Fruit fly (Drosophila melanogaster) whole organism, wandering third instar larva: Measurements from ENCODE around the gene CG3040.

Source experiments
- Abd-B ChIP-seq: fragments of >200 bp; optimal IDR thresholded peaks from 2 replicates; lab custom pipeline; 2017; ENCODE audit warnings: missing biosample characterization, missing genetic modification characterization
- CG32264 ChIP-seq: fragments of 200-800 bp; sonication (Bioruptor generic); optimal IDR thresholded peaks from 2 replicates; lab custom pipeline; 2016; ENCODE audit warnings: missing biosample characterization, missing genetic modification characterization
- CrebA ChIP-seq: fragments of 200-800 bp; sonication (Bioruptor generic); optimal IDR thresholded peaks from 2 replicates; lab custom pipeline; 2016; ENCODE audit warnings: missing biosample characterization, mild to moderate bottlenecking, missing genetic modification characterization, borderline replicate concordance
- Dfd ChIP-seq: fragments of >200 bp; optimal IDR thresholded peaks from 2 replicates; lab custom pipeline; 2017; ENCODE audit warnings: missing biosample characterization, missing genetic modification characterization
- Dif ChIP-seq: fragments of 200-275, 200-300 bp; sonication (Bioruptor generic); optimal IDR thresholded peaks from 2 replicates; lab custom pipeline; 2018; ENCODE audit warnings: missing biosample characterization, missing genetic modification characterization; ENCODE audit not compliant: partially characterized antibody
- GATAd ChIP-seq: sonication (Bioruptor generic); optimal IDR thresholded peaks from 2 replicates; lab custom pipeline; 2016; ENCODE audit warnings: missing biosample characterization, missing genetic modification characterization
- HLH106 ChIP-seq: fragments of 200-800 bp; optimal IDR thresholded peaks from 3 replicates; lab custom pipeline; 2019; ENCODE audit warnings: missing biosample characterization, mild to moderate bottlenecking, missing genetic modification characterization, moderate library complexity
- Hnf4 ChIP-seq: fragments of 200-800 bp; sonication (Bioruptor generic); optimal IDR thresholded peaks from 2 replicates; lab custom pipeline; 2016; ENCODE audit warnings: missing biosample characterization, mild to moderate bottlenecking, missing genetic modification characterization
- Hr78 ChIP-seq: fragments of >200 bp; optimal IDR thresholded peaks from 2 replicates; lab custom pipeline; 2017; ENCODE audit warnings: missing biosample characterization, missing genetic modification characterization
- Hr83 ChIP-seq: fragments of 200-300 bp; sonication (Bioruptor generic); optimal IDR thresholded peaks from 2 replicates; lab custom pipeline; 2016; ENCODE audit warnings: missing biosample characterization, mild to moderate bottlenecking, missing genetic modification characterization, moderate library complexity; ENCODE audit not compliant: poor library complexity, severe bottlenecking
- Jra ChIP-seq: sonication (Bioruptor generic); optimal IDR thresholded peaks from 2 replicates; lab custom pipeline; 2016; ENCODE audit warnings: missing biosample characterization, missing genetic modification characterization
- Mio ChIP-seq: sonication (Bioruptor generic); optimal IDR thresholded peaks from 2 replicates; lab custom pipeline; 2016; ENCODE audit warnings: missing biosample characterization, missing genetic modification characterization
- Myc ChIP-seq: fragments of >200 bp; optimal IDR thresholded peaks from 2 replicates; lab custom pipeline; 2017
- N ChIP-seq: fragments of >200 bp; optimal IDR thresholded peaks from 2 replicates; lab custom pipeline; 2018; ENCODE audit warnings: missing biosample characterization, missing external identifiers, missing genetic modification characterization
- OdsH ChIP-seq: fragments of 200-800 bp; sonication (Bioruptor generic); optimal IDR thresholded peaks from 2 replicates; lab custom pipeline; 2016; ENCODE audit warnings: missing biosample characterization, mild to moderate bottlenecking, missing genetic modification characterization
- Rel ChIP-seq, 2 experiments: fragments of 200-800 bp; sonication (Bioruptor generic) in 1 of 2; optimal IDR thresholded peaks; 2 replicates in 1 of 2; 3 replicates in 1 of 2; lab custom pipeline; 2016 to 2019; ENCODE audit warnings: mild to moderate bottlenecking in 2 of 2, missing biosample characterization in 2 of 2, missing genetic modification characterization in 2 of 2, moderate library complexity in 1 of 2
- Sp1 ChIP-seq: fragments of 200-800 bp; sonication (Bioruptor generic); optimal IDR thresholded peaks from 3 replicates; lab custom pipeline; 2019; ENCODE audit warnings: missing biosample characterization, mild to moderate bottlenecking, missing genetic modification characterization, moderate library complexity
- Vsx2 ChIP-seq: fragments of 200-300, 225-300 bp; sonication (Bioruptor generic); optimal IDR thresholded peaks from 2 replicates; lab custom pipeline; 2018; ENCODE audit warnings: missing biosample characterization, missing genetic modification characterization; ENCODE audit not compliant: partially characterized antibody
- br ChIP-seq: fragments of 200-800 bp; sonication (Bioruptor generic); optimal IDR thresholded peaks from 2 replicates; lab custom pipeline; 2016; ENCODE audit warnings: missing biosample characterization, missing genetic modification characterization
- brk ChIP-seq: fragments of 200-800 bp; sonication (Bioruptor generic); optimal IDR thresholded peaks from 2 replicates; lab custom pipeline; 2016; ENCODE audit warnings: missing biosample characterization, mild to moderate bottlenecking, missing genetic modification characterization
- dl ChIP-seq, 2 experiments: fragments of 175-275, 200-275 bp in 1 of 2; fragments of 200-275 bp in 1 of 2; sonication (Bioruptor generic); optimal IDR thresholded peaks; lab custom pipeline; 2018; ENCODE audit warnings: mild to moderate bottlenecking in 2 of 2, missing biosample characterization in 2 of 2, missing genetic modification characterization in 2 of 2, moderate library complexity in 2 of 2; ENCODE audit not compliant: partially characterized antibody in 2 of 2, insufficient read depth in 1 of 2
- dsf ChIP-seq: sonication (Bioruptor generic); optimal IDR thresholded peaks from 2 replicates; lab custom pipeline; 2016; ENCODE audit warnings: missing biosample characterization, missing genetic modification characterization, borderline replicate concordance
- ey ChIP-seq: fragments of 200-800 bp; sonication (Bioruptor generic); optimal IDR thresholded peaks from 2 replicates; lab custom pipeline; 2016; ENCODE audit warnings: missing biosample characterization, missing genetic modification characterization
- foxo ChIP-seq, 2 experiments: fragments of 200-800 bp; sonication (Bioruptor generic); optimal IDR thresholded peaks; 2 replicates in 1 of 2; 3 replicates in 1 of 2; lab custom pipeline; 2016 to 2017; ENCODE audit warnings: missing biosample characterization in 2 of 2, missing genetic modification characterization in 2 of 2
- fru ChIP-seq: fragments of 200-800 bp; sonication (Bioruptor generic); optimal IDR thresholded peaks from 3 replicates; lab custom pipeline; 2016; ENCODE audit warnings: missing biosample characterization, mild to moderate bottlenecking, missing genetic modification characterization
- h ChIP-seq: fragments of 200-800 bp; sonication (Bioruptor generic); optimal IDR thresholded peaks from 3 replicates; lab custom pipeline; 2016; ENCODE audit warnings: missing biosample characterization, mild to moderate bottlenecking, missing genetic modification characterization
- jim ChIP-seq: fragments of 175-275, 200-325 bp; sonication (Bioruptor generic); optimal IDR thresholded peaks from 2 replicates; lab custom pipeline; 2016; ENCODE audit warnings: missing biosample characterization, mild to moderate bottlenecking, missing genetic modification characterization
- lola ChIP-seq: fragments of >200 bp; optimal IDR thresholded peaks from 2 replicates; lab custom pipeline; 2017; ENCODE audit warnings: missing biosample characterization, missing genetic modification characterization
- psq ChIP-seq: fragments of 200-800 bp; sonication (Bioruptor generic); optimal IDR thresholded peaks from 3 replicates; lab custom pipeline; 2017; ENCODE audit warnings: missing biosample characterization, mild to moderate bottlenecking, missing genetic modification characterization, moderate library complexity
- rgr ChIP-seq: fragments of 200-800 bp; sonication (Bioruptor generic); optimal IDR thresholded peaks from 3 replicates; lab custom pipeline; 2016; ENCODE audit warnings: missing biosample characterization, mild to moderate bottlenecking, missing genetic modification characterization
- sage ChIP-seq: fragments of 200-800 bp; sonication (Bioruptor generic); optimal IDR thresholded peaks from 2 replicates; lab custom pipeline; 2016; ENCODE audit warnings: missing biosample characterization, mild to moderate bottlenecking, missing genetic modification characterization
- sv ChIP-seq: fragments of 200-800 bp; sonication (Bioruptor generic); optimal IDR thresholded peaks from 3 replicates; lab custom pipeline; 2016; ENCODE audit warnings: missing biosample characterization, missing genetic modification characterization
- tai ChIP-seq: sonication (Bioruptor generic); optimal IDR thresholded peaks from 2 replicates; lab custom pipeline; 2016; ENCODE audit warnings: missing biosample characterization, missing genetic modification characterization
- usp ChIP-seq: fragments of >200 bp; optimal IDR thresholded peaks from 2 replicates; lab custom pipeline; 2017; ENCODE audit warnings: missing biosample characterization, missing genetic modification characterization
- woc ChIP-seq: sonication (Bioruptor generic); optimal IDR thresholded peaks from 2 replicates; lab custom pipeline; 2016; ENCODE audit warnings: missing biosample characterization, mild to moderate bottlenecking, missing genetic modification characterization

The CG3040 gene

DNA sequence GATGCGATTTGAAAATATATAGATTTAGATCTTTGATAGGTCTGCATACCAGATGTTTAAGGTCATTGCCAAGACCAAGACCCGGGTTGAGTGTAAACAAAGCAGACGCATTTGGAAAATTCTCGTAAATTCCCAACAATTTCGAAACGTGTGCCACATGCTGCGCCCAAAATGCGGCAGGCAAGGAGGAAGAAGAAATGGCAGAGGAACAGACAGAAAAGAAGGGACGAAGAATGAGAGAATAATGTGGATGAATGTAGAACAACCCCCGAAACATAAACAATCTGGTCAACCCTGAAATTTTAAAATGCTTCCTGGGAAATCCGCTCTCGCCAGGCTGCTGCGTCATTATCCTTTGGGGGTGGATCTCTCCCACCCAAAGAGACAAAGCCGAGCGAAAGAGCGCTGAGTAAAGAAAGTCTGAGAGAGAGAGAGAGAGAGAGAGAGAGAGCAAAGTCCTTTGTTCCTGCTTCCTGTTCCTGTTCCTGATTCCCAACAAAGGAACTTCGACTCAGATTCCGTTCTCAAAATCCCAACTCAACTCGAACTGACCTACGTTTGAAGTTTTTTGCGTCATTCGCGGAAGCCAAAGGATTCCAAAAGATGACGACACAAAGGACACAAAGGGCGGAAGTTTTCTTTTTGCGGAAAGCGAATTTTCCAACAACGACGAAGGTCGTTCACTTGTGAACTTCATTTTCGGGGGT is 15.6 kb upstream of the CG3040 start:
- TF ChIP-seq HLH106 (tag; lab: Kevin White, UChicago) (no peak), dl (GFP tag; optimal IDR thresholded peaks at IDR 0.05; lab: Kevin White, UChicago; ENCODE audit: insufficient read depth in 1 of 2, partially characterized antibody in 2 of 2) (peak; percentile 24 to 38), psq (GFP tag; lab: Kevin White, UChicago) (peak; percentile 60), Mio (GFP tag; lab: Kevin White, UChicago) (no peak), Dfd (no peak), sage (GFP tag; lab: Kevin White, UChicago) (no peak), h (GFP tag; lab: Kevin White, UChicago) (no peak)

DNA sequence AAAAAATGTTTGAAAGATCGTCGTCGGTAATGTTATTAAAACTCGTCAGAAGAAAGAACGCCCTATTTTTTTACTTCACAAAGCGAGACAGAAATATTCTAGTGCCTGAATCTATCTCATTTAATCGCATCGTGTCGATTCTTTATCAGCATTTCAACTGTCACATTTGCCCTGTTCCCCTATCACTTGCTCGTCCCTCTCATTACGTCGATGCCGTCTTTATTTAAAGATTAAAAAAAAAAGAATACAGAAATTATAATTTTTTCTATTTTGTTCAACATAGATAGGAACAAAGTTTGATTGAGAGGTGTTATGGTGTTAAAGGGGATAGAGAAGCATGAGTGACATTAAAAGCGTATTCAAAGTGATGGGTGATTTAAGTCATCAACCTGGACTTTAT is 14.9 kb upstream of the CG3040 start:
- no peak for TF ChIP-seq Jra (GFP tag; lab: Kevin White, UChicago)
- no peak for TF ChIP-seq rgr (GFP tag; lab: Kevin White, UChicago)
- TF ChIP-seq brk: no peak
- TF ChIP-seq N (GFP tag; lab: Kevin White, UChicago): no peak
- no peak for TF ChIP-seq jim (GFP tag; lab: Kevin White, UChicago)
- no peak for TF ChIP-seq Hr78
- TF ChIP-seq Sp1: no peak
- no peak for TF ChIP-seq fru
- TF ChIP-seq, all 38 proteins: peak for 0

DNA sequence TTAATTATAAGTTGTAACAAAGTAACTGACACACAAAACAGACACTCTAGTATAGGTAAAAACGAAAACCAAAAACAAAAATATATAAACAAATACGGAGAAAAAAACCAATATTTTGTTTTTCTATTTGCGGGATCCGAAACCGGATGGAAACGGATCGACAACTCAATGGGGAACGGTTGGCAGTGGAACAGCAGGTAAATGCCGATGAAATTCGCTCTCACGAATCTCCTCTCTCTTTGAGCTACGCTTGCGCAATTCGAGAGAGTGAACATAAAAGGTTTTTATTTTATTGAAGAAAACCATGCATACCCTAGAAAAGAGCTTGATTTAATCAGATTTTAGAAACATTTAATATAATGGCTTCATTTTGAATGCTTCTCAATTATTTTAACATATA is 13.9 kb upstream of the CG3040 start:
- TF ChIP-seq dsf (GFP tag; lab: Kevin White, UChicago): no peak
- peak; percentile 33 for TF ChIP-seq Dif
- TF ChIP-seq Jra (GFP tag; lab: Kevin White, UChicago): no peak
- TF ChIP-seq tai (GFP tag; lab: Kevin White, UChicago): no peak
- no peak for TF ChIP-seq Rel (GFP tag; optimal IDR thresholded peaks at IDR 0.05; lab: Kevin White, UChicago)
- no peak for TF ChIP-seq Rel (tag; optimal IDR thresholded peaks at IDR 0.05; lab: Kevin White, UChicago)
- TF ChIP-seq Vsx2 (GFP tag; lab: Kevin White, UChicago): no peak
- no peak for TF ChIP-seq Hnf4 (GFP tag; lab: Kevin White, UChicago)
- TF ChIP-seq woc: no peak

DNA sequence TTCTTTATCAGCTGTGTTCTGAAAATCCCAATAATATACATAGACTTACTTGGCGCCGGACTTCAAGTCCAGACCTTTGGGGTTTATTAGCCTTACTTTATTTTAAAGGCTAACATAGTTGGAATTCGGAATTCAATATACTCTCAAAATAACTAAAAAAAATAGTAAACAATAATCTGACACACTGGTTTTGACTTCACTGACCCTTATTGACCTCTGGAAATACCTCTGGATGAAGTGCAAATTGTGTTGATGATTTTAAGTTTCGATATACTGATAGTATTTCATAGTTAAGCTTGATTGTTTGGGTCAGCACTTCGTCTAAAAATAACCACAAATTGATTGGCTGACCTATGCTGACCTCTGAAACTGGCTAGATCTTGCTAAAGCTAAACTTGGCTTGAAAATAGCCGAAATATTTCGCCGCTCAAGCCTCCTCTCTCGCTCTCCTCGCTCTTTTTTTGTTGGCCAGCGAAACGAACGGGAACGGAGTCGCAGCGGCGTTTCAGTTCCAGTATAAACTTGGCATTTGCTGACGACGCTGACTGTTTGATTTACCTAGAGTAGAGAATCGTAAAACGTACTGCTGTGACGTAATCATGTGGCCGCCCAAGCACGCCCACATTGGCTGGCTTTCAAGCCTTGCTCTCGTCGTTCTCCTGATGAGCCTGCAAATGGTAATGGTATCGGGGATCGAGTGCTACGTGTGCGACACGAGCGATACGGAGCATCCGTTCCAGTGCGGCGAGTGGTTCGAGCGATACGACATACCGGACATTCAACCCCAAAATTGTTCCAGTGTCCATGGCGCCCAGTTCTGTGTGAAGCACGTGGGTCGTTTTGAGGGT is 13.0 kb upstream of the CG3040 start, which contains the start of gene bou:
Gene bou (plus strand): TSS at position 507 of the 848 bp plus-strand sequence.
- TF ChIP-seq Hr83 (GFP tag; lab: Kevin White, UChicago) (no peak), Myc (lab: Kevin White, UChicago) (peak; percentile 55), Vsx2 (GFP tag; lab: Kevin White, UChicago) (no peak), Sp1 (no peak), brk (no peak), CrebA (GFP tag; lab: Kevin White, UChicago) (no peak), psq (GFP tag; lab: Kevin White, UChicago) (no peak), HLH106 (tag; lab: Kevin White, UChicago) (no peak), Dif (peak; percentile 33), h (GFP tag; lab: Kevin White, UChicago) (no peak), OdsH (GFP tag; lab: Kevin White, UChicago) (no peak), tai (GFP tag; lab: Kevin White, UChicago) (no peak), Dfd (no peak)

DNA sequence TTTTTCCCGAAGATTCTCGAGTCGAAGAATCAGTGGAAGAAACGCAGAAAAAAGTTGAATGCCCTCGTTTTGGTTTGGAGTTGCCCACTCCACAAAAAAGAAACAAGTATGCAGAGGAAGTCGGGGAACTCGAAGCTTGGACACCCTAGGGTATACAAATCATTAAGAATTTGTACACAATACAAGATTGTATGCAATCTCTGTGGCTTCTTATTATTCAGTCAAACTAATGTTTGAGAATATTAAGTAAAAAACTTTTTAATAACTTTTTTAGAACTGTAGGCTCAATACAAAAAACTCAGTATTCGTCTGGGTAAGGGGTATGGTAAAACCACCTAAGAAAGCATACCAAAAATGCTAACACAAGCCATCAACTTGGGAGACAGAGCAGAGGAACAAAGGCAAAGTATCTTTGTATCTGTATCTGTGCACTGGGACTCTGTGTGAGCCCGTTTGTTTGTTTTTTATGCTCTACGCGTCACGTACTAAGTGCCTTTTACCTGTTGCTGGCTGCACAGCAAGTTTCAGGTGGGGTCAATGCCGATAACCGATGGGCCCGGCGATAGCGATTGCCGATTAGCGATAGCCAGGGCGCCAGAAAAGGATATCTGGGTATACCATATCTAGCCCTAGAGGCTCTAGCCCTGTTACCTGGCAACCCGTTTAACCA is 12.1 kb upstream of the CG3040 start:
- TF ChIP-seq N (GFP tag; lab: Kevin White, UChicago) (no peak), foxo (GFP tag; optimal IDR thresholded peaks at IDR 0.05; lab: Kevin White, UChicago) (peak; percentile 47 to 95), CrebA (GFP tag; lab: Kevin White, UChicago) (peak; percentile 92), h (GFP tag; lab: Kevin White, UChicago) (peak; percentile 95), CG32264 (GFP tag; lab: Kevin White, UChicago) (peak; percentile 90), GATAd (peak; percentile 23), Dfd (no peak), ey (GFP tag; lab: Kevin White, UChicago) (peak; percentile 96), br (GFP tag; lab: Kevin White, UChicago) (peak; percentile 96), OdsH (GFP tag; lab: Kevin White, UChicago) (peak; percentile 94), Hr83 (GFP tag; lab: Kevin White, UChicago) (no peak), Abd-B (GFP tag; lab: Kevin White, UChicago) (no peak), usp (no peak), rgr (GFP tag; lab: Kevin White, UChicago) (peak; percentile 95), woc (peak; percentile 99), brk (peak; percentile 80), Hr78 (no peak), lola (GFP tag; lab: Kevin White, UChicago) (no peak), jim (GFP tag; lab: Kevin White, UChicago) (peak; percentile 1), sv (GFP tag; lab: Kevin White, UChicago) (peak; percentile 57), tai (GFP tag; lab: Kevin White, UChicago) (peak; percentile 92), Jra (GFP tag; lab: Kevin White, UChicago) (peak; percentile 92), Myc (lab: Kevin White, UChicago) (no peak)
